Fruit fly (Drosophila melanogaster) whole organism, embryonic: ENCODE results near the gene Gr5a.

Experiments used
- Atf6 ChIP-seq: fragments of 200-800 bp; sonication (Bioruptor generic); IDR thresholded peaks from 2 replicates; pipeline ENCODE4 v1.3.6; 2022; ENCODE audit warnings: missing biosample characterization, missing genetic modification characterization
- CG11247 ChIP-seq: fragments of 200-800 bp; sonication (Bioruptor generic); IDR thresholded peaks from 2 replicates; pipeline ENCODE4 v1.3.6; 2022; ENCODE audit warnings: missing biosample characterization, missing genetic modification characterization
- CG12104 ChIP-seq: fragments of 200-800 bp; sonication (Bioruptor generic); optimal IDR thresholded peaks from 3 replicates; lab custom pipeline; 2016; ENCODE audit warnings: missing biosample characterization, missing genetic modification characterization
- CG12299 ChIP-seq: fragments of 200-800 bp; sonication (Bioruptor generic); optimal IDR thresholded peaks from 2 replicates; lab custom pipeline; 2018; ENCODE audit warnings: missing biosample characterization, mild to moderate bottlenecking, missing genetic modification characterization
- CG12769 ChIP-seq: fragments of 200-800 bp; sonication (Bioruptor generic); optimal IDR thresholded peaks from 2 replicates; lab custom pipeline; 2019; ENCODE audit warnings: missing biosample characterization, mild to moderate bottlenecking, missing genetic modification characterization, moderate library complexity
- CG13624 ChIP-seq: fragments of 200-800 bp; sonication (Bioruptor generic); optimal IDR thresholded peaks from 2 replicates; lab custom pipeline; 2016; ENCODE audit warnings: missing biosample characterization, missing genetic modification characterization
- CG13775 ChIP-seq: fragments of 200-800 bp; sonication (Bioruptor generic); optimal IDR thresholded peaks from 3 replicates; lab custom pipeline; 2017; ENCODE audit warnings: missing biosample characterization, mild to moderate bottlenecking, missing genetic modification characterization
- CG15073 ChIP-seq: fragments of 200-800 bp; sonication (Bioruptor generic); optimal IDR thresholded peaks from 2 replicates; lab custom pipeline; 2016; ENCODE audit warnings: missing biosample characterization, missing genetic modification characterization
- CG1603 ChIP-seq: fragments of 200-800 bp; sonication (Bioruptor generic); optimal IDR thresholded peaks from 2 replicates; lab custom pipeline; 2019; ENCODE audit warnings: missing biosample characterization, mild to moderate bottlenecking, missing genetic modification characterization, moderate library complexity
- CG16815 ChIP-seq: fragments of 200-800 bp; sonication (Bioruptor generic); optimal IDR thresholded peaks from 3 replicates; lab custom pipeline; 2017; ENCODE audit warnings: missing biosample characterization, mild to moderate bottlenecking, missing genetic modification characterization
- CG1792 ChIP-seq: fragments of 200-800 bp; sonication (Bioruptor generic); optimal IDR thresholded peaks from 2 replicates; lab custom pipeline; 2016; ENCODE audit warnings: missing biosample characterization, missing genetic modification characterization
- CG2116 ChIP-seq: fragments of 200-800 bp; sonication (Bioruptor generic); optimal IDR thresholded peaks from 3 replicates; lab custom pipeline; 2018; ENCODE audit warnings: missing biosample characterization, mild to moderate bottlenecking, missing genetic modification characterization
- CG3281 ChIP-seq: fragments of 200-800 bp; sonication (Bioruptor generic); optimal IDR thresholded peaks from 3 replicates; lab custom pipeline; 2017; ENCODE audit warnings: missing biosample characterization, mild to moderate bottlenecking, missing genetic modification characterization
- CG33213 ChIP-seq: fragments of 200-800 bp; sonication (Bioruptor generic); optimal IDR thresholded peaks from 3 replicates; lab custom pipeline; 2016; ENCODE audit warnings: missing biosample characterization, missing genetic modification characterization
- CG4328 ChIP-seq: fragments of 200-800 bp; sonication (Bioruptor generic); optimal IDR thresholded peaks from 3 replicates; lab custom pipeline; 2017; ENCODE audit warnings: missing biosample characterization, missing genetic modification reagents, missing genetic modification characterization
- CG4424 ChIP-seq: fragments of 200-800 bp; sonication (Bioruptor generic); optimal IDR thresholded peaks from 3 replicates; lab custom pipeline; 2016; ENCODE audit warnings: missing biosample characterization, missing genetic modification characterization
- CG6254 ChIP-seq: fragments of 200-800 bp; sonication (Bioruptor generic); optimal IDR thresholded peaks from 3 replicates; lab custom pipeline; 2017; ENCODE audit warnings: mild to moderate bottlenecking, missing biosample characterization, missing genetic modification reagents, missing genetic modification characterization
- CG6272 ChIP-seq: fragments of 200-800 bp; sonication (Bioruptor generic); IDR thresholded peaks from 2 replicates; pipeline ENCODE4 v1.3.6; 2022; ENCODE audit warnings: missing biosample characterization, missing genetic modification characterization
- CG6813 ChIP-seq: fragments of 200-800 bp; sonication (Bioruptor generic); optimal IDR thresholded peaks from 2 replicates; lab custom pipeline; 2017; ENCODE audit warnings: missing biosample characterization, missing genetic modification characterization, mild to moderate bottlenecking, moderate library complexity, missing genetic modification reagents
- CG7372 ChIP-seq: fragments of 200-800 bp; sonication (Bioruptor generic); IDR thresholded peaks from 2 replicates; pipeline ENCODE4 v1.3.6; 2022; ENCODE audit warnings: missing biosample characterization, missing genetic modification characterization
- CG7928 ChIP-seq: fragments of 200-800 bp; sonication (Bioruptor generic); optimal IDR thresholded peaks from 2 replicates; lab custom pipeline; 2017; ENCODE audit warnings: missing biosample characterization, mild to moderate bottlenecking, missing genetic modification characterization
- D19B ChIP-seq: fragments of 200-800 bp; sonication (Bioruptor generic); optimal IDR thresholded peaks from 2 replicates; lab custom pipeline; 2017; ENCODE audit warnings: missing biosample characterization, mild to moderate bottlenecking, missing genetic modification characterization
- Deaf1 ChIP-seq: fragments of 200-800 bp; optimal IDR thresholded peaks from 3 replicates; lab custom pipeline; 2019; ENCODE audit warnings: missing biosample characterization, mild to moderate bottlenecking, missing genetic modification characterization, moderate library complexity
- E2f1 ChIP-seq: fragments of 200-800 bp; sonication (Bioruptor generic); IDR thresholded peaks from 2 replicates; pipeline ENCODE4 v1.3.6; 2022; ENCODE audit warnings: missing biosample characterization, missing genetic modification characterization
- Eip74EF ChIP-seq, 2 experiments: fragments of 200-800 bp in 1 of 2; fragments of >200 bp in 1 of 2; sonication (Bioruptor generic) in 1 of 2; optimal IDR thresholded peaks; 2 replicates each; lab custom pipeline; 2017 to 2019; ENCODE audit warnings: missing biosample characterization in 2 of 2, missing genetic modification characterization in 2 of 2, mild to moderate bottlenecking in 1 of 2, moderate library complexity in 1 of 2
- Ets97D ChIP-seq: fragments of 200-800 bp; sonication (Bioruptor generic); optimal IDR thresholded peaks from 3 replicates; lab custom pipeline; 2016; ENCODE audit warnings: missing biosample characterization, missing genetic modification characterization
- Hmx ChIP-seq: fragments of 200-800 bp; sonication (Bioruptor generic); optimal IDR thresholded peaks from 2 replicates; lab custom pipeline; 2016; ENCODE audit warnings: missing biosample characterization, missing genetic modification characterization
- NC2α ChIP-seq: fragments of 200-800 bp; sonication (Bioruptor generic); optimal IDR thresholded peaks from 2 replicates; lab custom pipeline; 2016; ENCODE audit warnings: missing biosample characterization, missing genetic modification characterization
- Ravus ChIP-seq: fragments of 200-800 bp; sonication (Bioruptor generic); IDR thresholded peaks from 2 replicates; pipeline ENCODE4 v1.3.6; 2022; ENCODE audit warnings: missing biosample characterization, missing genetic modification characterization
- Sry-β ChIP-seq: fragments of 200-800 bp; sonication (Bioruptor generic); optimal IDR thresholded peaks from 2 replicates; lab custom pipeline; 2018; ENCODE audit warnings: missing biosample characterization, mild to moderate bottlenecking, missing genetic modification characterization, moderate library complexity
- amos ChIP-seq: fragments of 200-800 bp; sonication (Bioruptor generic); IDR thresholded peaks from 2 replicates; pipeline ENCODE4 v1.3.6; 2022; ENCODE audit warnings: missing biosample characterization, missing genetic modification characterization; ENCODE audit not compliant: partially characterized antibody
- bbx ChIP-seq: fragments of 200-800 bp; sonication (Bioruptor generic); IDR thresholded peaks from 2 replicates; pipeline ENCODE4 v1.3.6; 2022; ENCODE audit warnings: missing biosample characterization, missing genetic modification characterization; ENCODE audit not compliant: partially characterized antibody
- btn ChIP-seq: fragments of 200-800 bp; sonication (Bioruptor generic); optimal IDR thresholded peaks from 2 replicates; lab custom pipeline; 2016; ENCODE audit warnings: missing biosample characterization, missing genetic modification characterization
- cas ChIP-seq: fragments of 200-800 bp; sonication (Bioruptor generic); IDR thresholded peaks from 2 replicates; pipeline ENCODE4 v1.3.6; 2022; ENCODE audit warnings: missing biosample characterization, missing genetic modification characterization
- corto ChIP-seq: fragments of 200-800 bp; sonication (Bioruptor generic); optimal IDR thresholded peaks from 2 replicates; lab custom pipeline; 2016; ENCODE audit warnings: missing biosample characterization, mild to moderate bottlenecking, missing genetic modification characterization, moderate library complexity
- crol ChIP-seq: fragments of 200-800 bp; sonication (Bioruptor generic); IDR thresholded peaks from 2 replicates; pipeline ENCODE4 v1.3.6; 2022; ENCODE audit warnings: missing biosample characterization, missing genetic modification characterization
- cwo ChIP-seq: fragments of 200-800 bp; sonication (Bioruptor generic); optimal IDR thresholded peaks from 3 replicates; lab custom pipeline; 2017; ENCODE audit warnings: missing biosample characterization, missing genetic modification characterization, mild to moderate bottlenecking, moderate library complexity, missing genetic modification reagents
- dmrt11E ChIP-seq: fragments of 200-800 bp; sonication (Bioruptor generic); optimal IDR thresholded peaks from 3 replicates; lab custom pipeline; 2018; ENCODE audit warnings: missing biosample characterization, mild to moderate bottlenecking, missing genetic modification characterization, moderate library complexity
- en ChIP-seq: fragments of 200-800 bp; sonication (Bioruptor generic); optimal IDR thresholded peaks from 2 replicates; lab custom pipeline; 2016; ENCODE audit warnings: missing biosample characterization, missing genetic modification characterization
- eyg ChIP-seq: fragments of 200-800 bp; sonication (Bioruptor generic); optimal IDR thresholded peaks from 3 replicates; lab custom pipeline; 2016; ENCODE audit warnings: missing biosample characterization, missing genetic modification characterization
- knrl ChIP-seq: fragments of 200-800 bp; sonication (Bioruptor generic); IDR thresholded peaks from 3 replicates; pipeline ENCODE4 v1.3.6; 2022; ENCODE audit warnings: missing biosample characterization, missing genetic modification characterization; ENCODE audit not compliant: partially characterized antibody
- lmd ChIP-seq: fragments of 200-800 bp; sonication (Bioruptor generic); IDR thresholded peaks from 2 replicates; pipeline ENCODE4 v1.3.6; 2022; ENCODE audit warnings: missing biosample characterization, missing genetic modification characterization
- lola ChIP-seq, 3 experiments: fragments of >200 bp in 2 of 3; fragments of 200-800 bp in 1 of 3; sonication (Bioruptor generic) in 1 of 3; optimal IDR thresholded peaks; 2 replicates each; lab custom pipeline; 2017 to 2019; ENCODE audit warnings: missing biosample characterization in 3 of 3, missing genetic modification characterization in 3 of 3, mild to moderate bottlenecking in 1 of 3, moderate library complexity in 1 of 3
- odd ChIP-seq: fragments of 200-800 bp; sonication (Bioruptor generic); optimal IDR thresholded peaks from 2 replicates; lab custom pipeline; 2017; ENCODE audit warnings: missing biosample characterization, mild to moderate bottlenecking, missing genetic modification characterization
- pfk ChIP-seq: fragments of 200-800 bp; sonication (Bioruptor generic); optimal IDR thresholded peaks from 2 replicates; lab custom pipeline; 2018; ENCODE audit warnings: missing biosample characterization, mild to moderate bottlenecking, missing genetic modification characterization, moderate library complexity
- row ChIP-seq: fragments of 200-800 bp; sonication (Bioruptor generic); IDR thresholded peaks from 3 replicates; pipeline ENCODE4 v1.3.6; 2022; ENCODE audit warnings: missing biosample characterization, missing genetic modification characterization
- sd ChIP-seq: fragments of 200-800 bp; sonication (Bioruptor generic); optimal IDR thresholded peaks from 3 replicates; lab custom pipeline; 2018; ENCODE audit warnings: missing biosample characterization, mild to moderate bottlenecking, missing genetic modification characterization, moderate library complexity
- sob ChIP-seq: fragments of 200-800 bp; sonication (Bioruptor generic); IDR thresholded peaks from 2 replicates; pipeline ENCODE4 v1.3.6; 2022; ENCODE audit warnings: missing biosample characterization, missing genetic modification characterization
- unc-4 ChIP-seq: fragments of 200-800 bp; sonication (Bioruptor generic); IDR thresholded peaks from 2 replicates; pipeline ENCODE4 v1.3.6; 2022; ENCODE audit warnings: missing biosample characterization, missing genetic modification characterization; ENCODE audit not compliant: partially characterized antibody
- yki ChIP-seq: fragments of >200 bp; optimal IDR thresholded peaks from 3 replicates; lab custom pipeline; 2018
- zen ChIP-seq: fragments of 200-800 bp; sonication (Bioruptor generic); optimal IDR thresholded peaks from 3 replicates; lab custom pipeline; 2018; ENCODE audit warnings: missing biosample characterization, mild to moderate bottlenecking, missing genetic modification characterization, moderate library complexity

The Gr5a gene

DNA sequence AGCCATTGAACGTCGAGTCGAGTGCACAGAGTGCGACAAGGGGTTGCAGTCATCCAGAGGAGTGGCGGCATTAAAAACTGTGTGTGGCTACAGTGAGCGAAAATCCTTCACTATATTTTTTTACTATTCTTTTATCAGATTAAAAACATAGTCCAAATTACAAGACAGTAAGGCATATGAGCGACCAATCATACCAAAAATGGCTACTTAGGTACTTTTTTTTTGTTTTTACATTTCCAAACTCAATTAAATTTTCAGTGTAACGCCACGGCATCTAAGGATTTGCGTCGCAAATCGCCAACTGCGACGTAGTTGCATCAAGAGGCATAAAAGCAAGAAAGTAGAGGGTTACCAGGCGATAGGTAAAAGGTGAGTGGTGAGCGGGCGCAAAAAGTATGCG lies 41.3 kb upstream of the Gr5a start (continued):
- TF ChIP-seq CG2116, result no peak
- TF ChIP-seq CG4328 (GFP tag; lab: Kevin White, UChicago), result no peak
- TF ChIP-seq CG12299 (tag; lab: Kevin White, UChicago), result no peak
- TF ChIP-seq amos (GFP tag; lab: Robert Waterston, UW), result no peak
- no peak for TF ChIP-seq CG6254 (GFP tag; lab: Kevin White, UChicago)
- TF ChIP-seq dmrt11E (tag; lab: Kevin White, UChicago), result peak; percentile 77
- no peak for TF ChIP-seq Ets97D (GFP tag; lab: Kevin White, UChicago)
- TF ChIP-seq CG1603 (tag; lab: Kevin White, UChicago), result peak; percentile 58
- TF ChIP-seq Sry-β, result no peak
- TF ChIP-seq crol (GFP tag; lab: Robert Waterston, UW), result no peak
- no peak for TF ChIP-seq odd
- 0 out of 2 replicates have a peak, but pooled peaks have one; percentile 13 for TF ChIP-seq Atf6 (GFP tag; lab: Robert Waterston, UW)
- TF ChIP-seq bbx (GFP tag; lab: Robert Waterston, UW), result no peak
- TF ChIP-seq D19B (GFP tag; lab: Kevin White, UChicago), result no peak
- TF ChIP-seq CG13775 (GFP tag; lab: Kevin White, UChicago), result peak; percentile 17
- no peak for TF ChIP-seq NC2α (GFP tag; lab: Kevin White, UChicago)
- peak; percentile 58 for TF ChIP-seq CG6813 (GFP tag; lab: Kevin White, UChicago)
- TF ChIP-seq zen, result peak; percentile 19
- no peak for TF ChIP-seq cwo (GFP tag; lab: Kevin White, UChicago)
- peak; percentile 15 for TF ChIP-seq CG4424 (GFP tag; lab: Kevin White, UChicago)
- peak in 1 of 3 experiments; percentile 60 for TF ChIP-seq lola (GFP tag; optimal IDR thresholded peaks at IDR 0.05; lab: Kevin White, UChicago)
- TF ChIP-seq knrl (GFP tag; lab: Robert Waterston, UW), result no peak
- TF ChIP-seq CG16815 (GFP tag; lab: Kevin White, UChicago), result peak; percentile 15
- peak; percentile 26 for TF ChIP-seq CG13624
- TF ChIP-seq E2f1 (GFP tag; lab: Robert Waterston, UW), result 0 out of 2 replicates have a peak, but pooled peaks have one; percentile 16
- no peak for TF ChIP-seq CG7928 (GFP tag; lab: Kevin White, UChicago)
- no peak for TF ChIP-seq unc-4 (GFP tag; lab: Robert Waterston, UW)
- TF ChIP-seq CG15073 (GFP tag; lab: Kevin White, UChicago), result no peak
- TF ChIP-seq CG6272 (GFP tag; lab: Robert Waterston, UW), result peak; percentile 34; the same call in 1 of the 2 replicates
- TF ChIP-seq en, result no peak
- TF ChIP-seq Hmx (GFP tag; lab: Kevin White, UChicago), result no peak
- no peak for TF ChIP-seq CG7372 (GFP tag; lab: Robert Waterston, UW)
- no peak for TF ChIP-seq eyg (GFP tag; lab: Kevin White, UChicago)
- no peak for TF ChIP-seq cas
- TF ChIP-seq CG11247 (GFP tag; lab: Robert Waterston, UW), result no peak
- peak; percentile 26 for TF ChIP-seq CG12769 (tag; lab: Kevin White, UChicago)
- TF ChIP-seq yki (lab: Kevin White, UChicago), result no peak
- no peak for TF ChIP-seq pfk (GFP tag; lab: Kevin White, UChicago)
- TF ChIP-seq btn (GFP tag; lab: Kevin White, UChicago), result peak; percentile 8
- no peak for TF ChIP-seq CG1792 (GFP tag; lab: Kevin White, UChicago)
- TF ChIP-seq lmd (GFP tag; lab: Robert Waterston, UW), result peak; percentile 55
- no peak for TF ChIP-seq corto
- no peak; the same call in 1 of the 2 replicates for TF ChIP-seq Ravus
- peak; percentile 16 for TF ChIP-seq CG3281 (GFP tag; lab: Kevin White, UChicago)
- peak; percentile 9 for TF ChIP-seq CG33213
- TF ChIP-seq row (GFP tag; lab: Robert Waterston, UW), result peak; percentile 52
- no peak for TF ChIP-seq Deaf1
- TF ChIP-seq Eip74EF (GFP tag; optimal IDR thresholded peaks at IDR 0.05; lab: Kevin White, UChicago), result no peak
- TF ChIP-seq sob (GFP tag; lab: Robert Waterston, UW), result peak; percentile 43; the same call in 1 of the 2 replicates
- TF ChIP-seq sd (tag; lab: Kevin White, UChicago), result no peak
- no peak for TF ChIP-seq CG12104 (GFP tag; lab: Kevin White, UChicago)
